Worm (Caenorhabditis elegans): Measurements from ENCODE around the gene sea-1.

sea-1 gene

DNA sequence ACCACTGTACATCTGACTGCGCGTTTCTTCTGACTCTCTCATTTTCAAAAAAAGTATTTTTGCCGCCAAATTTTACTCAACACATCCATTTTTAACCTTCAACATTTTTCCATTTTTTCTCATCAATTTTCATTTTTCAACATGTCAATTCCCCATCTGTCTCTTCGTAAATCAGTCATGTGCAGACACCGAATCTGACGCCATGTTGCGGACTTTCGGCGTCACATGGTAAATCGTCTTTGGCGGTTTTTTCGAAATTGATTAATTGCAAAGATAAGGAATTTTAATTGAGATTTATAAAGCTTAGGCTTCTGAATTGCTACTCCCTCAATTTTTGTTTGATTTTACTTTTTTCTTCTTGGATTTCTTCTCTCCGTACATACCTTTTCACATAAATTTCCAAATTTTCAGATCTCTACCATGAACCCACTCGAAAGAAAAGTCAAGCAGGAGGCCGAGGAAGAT is 9.4 kb upstream of the sea-1 start, which contains the start of gene F19B10.1 (continued):
- no peak for TF ChIP-seq nhr-90 (tag; optimal IDR thresholded peaks at IDR 0.05)
- TF ChIP-seq F37B4.10 (GFP tag; IDR thresholded peaks at IDR 0.05): no peak
- TF ChIP-seq ccch-3 (GFP tag; optimal IDR thresholded peaks at IDR 0.05): no peak
- no peak; the same call in 1 of the 2 replicates for TF ChIP-seq cebp-1 (GFP tag; IDR thresholded peaks at IDR 0.05)
- TF ChIP-seq cebp-1 (tag; optimal IDR thresholded peaks at IDR 0.05): no peak
- no peak for TF ChIP-seq ztf-26 (tag; optimal IDR thresholded peaks at IDR 0.05)
- TF ChIP-seq snpc-3.4 (tag; optimal IDR thresholded peaks at IDR 0.05): no peak
- TF ChIP-seq madf-6 (GFP tag; IDR thresholded peaks at IDR 0.05): no peak
- peak; percentile 66; the same call in 1 of the 2 replicates for TF ChIP-seq mcd-1 (GFP tag; IDR thresholded peaks at IDR 0.05)
- TF ChIP-seq attf-6 (GFP tag; IDR thresholded peaks at IDR 0.05): no peak
- no peak for TF ChIP-seq B0261.1 (tag; optimal IDR thresholded peaks at IDR 0.05)
- TF ChIP-seq hlh-12 (tag; optimal IDR thresholded peaks at IDR 0.05): no peak
- no peak for TF ChIP-seq madf-3 (GFP tag; IDR thresholded peaks at IDR 0.05)
- TF ChIP-seq dox-1 (GFP tag; IDR thresholded peaks at IDR 0.05): 0 out of 2 replicates have a peak, but pooled peaks have one; percentile 44
- no peak for TF ChIP-seq F52B5.7 (tag; optimal IDR thresholded peaks at IDR 0.05)
- no peak for TF ChIP-seq lsl-1 (GFP tag; optimal IDR thresholded peaks at IDR 0.05)
- no peak for TF ChIP-seq sptf-2 (GFP tag; optimal IDR thresholded peaks at IDR 0.05)
- no peak for TF ChIP-seq madf-10 (tag; optimal IDR thresholded peaks at IDR 0.05)
- TF ChIP-seq Y53F4B.3 (GFP tag; IDR thresholded peaks at IDR 0.05): no peak
- no peak for TF ChIP-seq attf-3 (GFP tag; conservative IDR thresholded peaks at IDR 0.05)
- TF ChIP-seq rec-8 (tag; optimal IDR thresholded peaks at IDR 0.05): no peak
- no peak for TF ChIP-seq K11D2.4 (GFP tag; IDR thresholded peaks at IDR 0.05)
- TF ChIP-seq lsy-27 (tag; optimal IDR thresholded peaks at IDR 0.05; ENCODE audit: borderline replicate concordance, insufficient read depth): no peak
- TF ChIP-seq nfyb-1 (GFP tag; IDR thresholded peaks at IDR 0.05): peak; percentile 71; the same call in 1 of the 2 replicates
- no peak for TF ChIP-seq mes-4 (tag; optimal IDR thresholded peaks at IDR 0.05)
- no peak for TF ChIP-seq T07F8.4 (tag; optimal IDR thresholded peaks at IDR 0.05)
- TF ChIP-seq lin-40 (tag; optimal IDR thresholded peaks at IDR 0.05): no peak
- no peak for TF ChIP-seq ztf-28 (GFP tag; IDR thresholded peaks at IDR 0.05)
- TF ChIP-seq lin-26 (GFP tag; IDR thresholded peaks at IDR 0.05): no peak
- peak; percentile 18 for TF ChIP-seq F23B12.7 (tag; optimal IDR thresholded peaks at IDR 0.05; ENCODE audit: insufficient read depth)
- TF ChIP-seq C17E4.6 (GFP tag; IDR thresholded peaks at IDR 0.05): no peak
- TF ChIP-seq ceh-100 (GFP tag; IDR thresholded peaks at IDR 0.05): no peak
- TF ChIP-seq chd-7 (tag; optimal IDR thresholded peaks at IDR 0.05): no peak
- TF ChIP-seq D2030.7 (GFP tag; IDR thresholded peaks at IDR 0.05): no peak
- TF ChIP-seq F22D6.2 (tag; optimal IDR thresholded peaks at IDR 0.05): no peak
- TF ChIP-seq lin-54 (GFP tag; optimal IDR thresholded peaks at IDR 0.05): peak; percentile 80
- TF ChIP-seq sdz-38 (tag; optimal IDR thresholded peaks at IDR 0.05): no peak
- no peak for TF ChIP-seq bed-2 (GFP tag; IDR thresholded peaks at IDR 0.05)
- TF ChIP-seq bed-1 (GFP tag; IDR thresholded peaks at IDR 0.05): no peak
- no peak for TF ChIP-seq ZK185.1 (tag; optimal IDR thresholded peaks at IDR 0.05; ENCODE audit: poor library complexity, severe bottlenecking)
- peak; percentile 60 for TF ChIP-seq dpl-1 (GFP tag; optimal IDR thresholded peaks at IDR 0.05)
- TF ChIP-seq Y79H2A.3 (GFP tag; conservative IDR thresholded peaks at IDR 0.05): no peak
- TF ChIP-seq ekl-4 (GFP tag; IDR thresholded peaks at IDR 0.05): no peak
- TF ChIP-seq let-526 (GFP tag; IDR thresholded peaks at IDR 0.05): no peak
- no peak for TF ChIP-seq aptf-2 (GFP tag; conservative IDR thresholded peaks at IDR 0.05)
- no peak for TF ChIP-seq fkh-3 (tag; optimal IDR thresholded peaks at IDR 0.05)
- TF ChIP-seq sea-2 (GFP tag; IDR thresholded peaks at IDR 0.05): no peak
- peak in 1 of 3 experiments; percentile 92 for TF ChIP-seq lin-35 (GFP tag; optimal IDR thresholded peaks at IDR 0.05)

All from whole organism, young adult.